Fruit fly (Drosophila melanogaster): ENCODE measurements around the gene kto.

- TF ChIP-seq Pif1B (GFP tag; optimal IDR thresholded peaks at IDR 0.05) = no peak
- TF ChIP-seq CG13204 (GFP tag; optimal IDR thresholded peaks at IDR 0.05) = no peak
- TF ChIP-seq EcR (GFP tag; optimal IDR thresholded peaks at IDR 0.05) = no peak
- TF ChIP-seq fd96Ca (GFP tag; IDR thresholded peaks at IDR 0.05) = no peak
Observed at dm6 chr3L:19845047-19845906, 8.9 kb downstream of the kto start, which contains the start of gene Papss.
